Fruit fly (Drosophila melanogaster) whole organism, embryonic: Measurements from ENCODE around the gene CG8560.
A peak's percentile ranks its signal among the peaks of the same experiment; 100 is the strongest.

ENCODE experiments used
- Atf3 ChIP-seq: fragments of 200-800 bp; sonication (Bioruptor generic); optimal IDR thresholded peaks from 3 replicates; lab custom pipeline; 2016; ENCODE audit warnings: missing biosample characterization, missing genetic modification characterization
- Atf6 ChIP-seq: fragments of 200-800 bp; sonication (Bioruptor generic); IDR thresholded peaks from 2 replicates; pipeline ENCODE4 v1.3.6; 2022; ENCODE audit warnings: missing biosample characterization, missing genetic modification characterization
- Awh ChIP-seq: fragments of 200-800 bp; sonication (Bioruptor generic); IDR thresholded peaks from 2 replicates; pipeline ENCODE4, ENCODE4 v1.3.6; 2022; ENCODE audit warnings: missing biosample characterization, missing genetic modification characterization
- BEAF-32 ChIP-seq: fragments of 200-800 bp; sonication (Bioruptor generic); optimal IDR thresholded peaks from 3 replicates; lab custom pipeline; 2017; ENCODE audit warnings: missing biosample characterization, missing genetic modification characterization, mild to moderate bottlenecking, moderate library complexity, missing genetic modification reagents
- C15 ChIP-seq: fragments of 200-800 bp; sonication (Bioruptor generic); IDR thresholded peaks from 3 replicates; pipeline ENCODE4 v1.3.6; 2022; ENCODE audit warnings: missing biosample characterization, missing genetic modification characterization
- CG10366 ChIP-seq: fragments of 200-800 bp; sonication (Bioruptor generic); IDR thresholded peaks from 2 replicates; pipeline ENCODE4 v1.3.6; 2022; ENCODE audit warnings: missing biosample characterization, missing genetic modification characterization
- CG10431 ChIP-seq: fragments of 200-800 bp; sonication (Bioruptor generic); optimal IDR thresholded peaks from 3 replicates; lab custom pipeline; 2018; ENCODE audit warnings: missing biosample characterization, mild to moderate bottlenecking, missing genetic modification characterization
- CG10654 ChIP-seq: fragments of 200-800 bp; sonication (Bioruptor generic); optimal IDR thresholded peaks from 2 replicates; lab custom pipeline; 2016; ENCODE audit warnings: missing biosample characterization, missing genetic modification characterization
- CG12769 ChIP-seq: fragments of 200-800 bp; sonication (Bioruptor generic); optimal IDR thresholded peaks from 2 replicates; lab custom pipeline; 2019; ENCODE audit warnings: missing biosample characterization, mild to moderate bottlenecking, missing genetic modification characterization, moderate library complexity
- CG14050 ChIP-seq: fragments of 200-800 bp; sonication (Bioruptor generic); IDR thresholded peaks from 3 replicates; pipeline ENCODE4 v1.3.6; 2022; ENCODE audit warnings: missing biosample characterization, missing genetic modification characterization
- CG17802 ChIP-seq: fragments of 200-800 bp; sonication (Bioruptor generic); optimal IDR thresholded peaks from 2 replicates; lab custom pipeline; 2018; ENCODE audit warnings: missing biosample characterization, mild to moderate bottlenecking, missing genetic modification characterization, moderate library complexity
- CG17829 ChIP-seq: fragments of 200-800 bp; optimal IDR thresholded peaks from 2 replicates; lab custom pipeline; 2019; ENCODE audit warnings: missing biosample characterization, mild to moderate bottlenecking, missing genetic modification characterization, moderate library complexity
- CG18262 ChIP-seq: fragments of 200-800 bp; optimal IDR thresholded peaks from 3 replicates; lab custom pipeline; 2019; ENCODE audit warnings: missing biosample characterization, mild to moderate bottlenecking, missing genetic modification characterization, moderate library complexity
- CG32772 ChIP-seq: fragments of 200-800 bp; sonication (Bioruptor generic); IDR thresholded peaks from 2 replicates; pipeline ENCODE4 v1.3.6; 2022; ENCODE audit warnings: missing biosample characterization, missing genetic modification characterization
- CG6654 ChIP-seq: fragments of 200-800 bp; sonication (Bioruptor generic); optimal IDR thresholded peaks from 2 replicates; lab custom pipeline; 2017; ENCODE audit warnings: missing biosample characterization, mild to moderate bottlenecking, missing genetic modification characterization
- CG8478 ChIP-seq: fragments of >200 bp; optimal IDR thresholded peaks from 2 replicates; lab custom pipeline; 2018
- CG9797 ChIP-seq: fragments of 200-800 bp; sonication (Bioruptor generic); optimal IDR thresholded peaks from 3 replicates; lab custom pipeline; 2018; ENCODE audit warnings: missing biosample characterization, mild to moderate bottlenecking, missing genetic modification characterization
- CkIIα-i1 ChIP-seq: fragments of 200-800 bp; sonication (Bioruptor generic); IDR thresholded peaks from 2 replicates; pipeline ENCODE4 v1.3.6; 2022; ENCODE audit warnings: missing biosample characterization, missing genetic modification characterization
- Deaf1 ChIP-seq: fragments of 200-800 bp; optimal IDR thresholded peaks from 3 replicates; lab custom pipeline; 2019; ENCODE audit warnings: missing biosample characterization, mild to moderate bottlenecking, missing genetic modification characterization, moderate library complexity
- Dll ChIP-seq: fragments of 200-800 bp; sonication (Bioruptor generic); IDR thresholded peaks from 4 replicates; pipeline ENCODE4 v1.3.6; 2022; ENCODE audit warnings: missing biosample characterization, missing genetic modification characterization; ENCODE audit not compliant: partially characterized antibody
- Dp ChIP-seq: fragments of 200-800 bp; sonication (Bioruptor generic); optimal IDR thresholded peaks from 2 replicates; lab custom pipeline; 2018; ENCODE audit warnings: missing biosample characterization, mild to moderate bottlenecking, missing genetic modification characterization, moderate library complexity
- Hey ChIP-seq: fragments of 200-800 bp; sonication (Bioruptor generic); optimal IDR thresholded peaks from 3 replicates; lab custom pipeline; 2018; ENCODE audit warnings: missing biosample characterization, mild to moderate bottlenecking, missing genetic modification characterization
- Kr ChIP-seq: fragments of 200-800 bp; sonication (Bioruptor generic); optimal IDR thresholded peaks from 2 replicates; lab custom pipeline; 2017; ENCODE audit warnings: missing biosample characterization, mild to moderate bottlenecking, missing genetic modification characterization
- Lim3 ChIP-seq: fragments of 200-800 bp; sonication (Bioruptor generic); IDR thresholded peaks from 2 replicates; pipeline ENCODE4 v1.3.6; 2022; ENCODE audit warnings: missing biosample characterization, missing genetic modification characterization
- Optix ChIP-seq: fragments of 200-800 bp; sonication (Bioruptor generic); IDR thresholded peaks from 3 replicates; pipeline ENCODE4 v1.3.6; 2022; ENCODE audit warnings: missing biosample characterization, missing genetic modification characterization
- Sry-β ChIP-seq: fragments of 200-800 bp; sonication (Bioruptor generic); optimal IDR thresholded peaks from 2 replicates; lab custom pipeline; 2018; ENCODE audit warnings: missing biosample characterization, mild to moderate bottlenecking, missing genetic modification characterization, moderate library complexity
- az2 ChIP-seq: fragments of 200-800 bp; sonication (Bioruptor generic); optimal IDR thresholded peaks from 3 replicates; lab custom pipeline; 2016; ENCODE audit warnings: missing biosample characterization, missing genetic modification characterization
- bbx ChIP-seq: fragments of 200-800 bp; sonication (Bioruptor generic); IDR thresholded peaks from 2 replicates; pipeline ENCODE4 v1.3.6; 2022; ENCODE audit warnings: missing biosample characterization, missing genetic modification characterization; ENCODE audit not compliant: partially characterized antibody
- bsh ChIP-seq, 2 experiments: fragments of 200-800 bp; sonication (Bioruptor generic); optimal IDR thresholded peaks; 2 replicates each; lab custom pipeline; 2017 to 2018; ENCODE audit warnings: mild to moderate bottlenecking in 2 of 2, missing biosample characterization in 2 of 2, missing genetic modification characterization in 2 of 2, moderate library complexity in 1 of 2
- corto ChIP-seq: fragments of 200-800 bp; sonication (Bioruptor generic); optimal IDR thresholded peaks from 2 replicates; lab custom pipeline; 2016; ENCODE audit warnings: missing biosample characterization, mild to moderate bottlenecking, missing genetic modification characterization, moderate library complexity
- crc ChIP-seq: fragments of 200-800 bp; sonication (Bioruptor generic); optimal IDR thresholded peaks from 2 replicates; lab custom pipeline; 2016; ENCODE audit warnings: missing biosample characterization, missing genetic modification characterization
- disco-r ChIP-seq: fragments of 200-800 bp; sonication (Bioruptor generic); optimal IDR thresholded peaks from 2 replicates; lab custom pipeline; 2016; ENCODE audit warnings: missing biosample characterization, missing genetic modification characterization
- her ChIP-seq: fragments of 200-800 bp; sonication (Bioruptor generic); optimal IDR thresholded peaks from 2 replicates; lab custom pipeline; 2016; ENCODE audit warnings: missing biosample characterization, missing genetic modification characterization
- lola ChIP-seq, 3 experiments: fragments of >200 bp in 2 of 3; fragments of 200-800 bp in 1 of 3; sonication (Bioruptor generic) in 1 of 3; optimal IDR thresholded peaks; 2 replicates each; lab custom pipeline; 2017 to 2019; ENCODE audit warnings: missing biosample characterization in 3 of 3, missing genetic modification characterization in 3 of 3, mild to moderate bottlenecking in 1 of 3, moderate library complexity in 1 of 3
- mirr ChIP-seq: fragments of 200-800 bp; sonication (Bioruptor generic); optimal IDR thresholded peaks from 3 replicates; lab custom pipeline; 2018; ENCODE audit warnings: missing biosample characterization, mild to moderate bottlenecking, missing genetic modification characterization
- mld ChIP-seq: fragments of 200-800 bp; sonication (Bioruptor generic); IDR thresholded peaks from 3 replicates; pipeline ENCODE4 v1.3.6; 2022; ENCODE audit warnings: missing biosample characterization, missing genetic modification characterization; ENCODE audit not compliant: partially characterized antibody
- oc ChIP-seq: fragments of 200-800 bp; sonication (Bioruptor generic); optimal IDR thresholded peaks from 2 replicates; lab custom pipeline; 2018; ENCODE audit warnings: missing biosample characterization, mild to moderate bottlenecking, missing genetic modification characterization, moderate library complexity
- pfk ChIP-seq: fragments of 200-800 bp; sonication (Bioruptor generic); optimal IDR thresholded peaks from 2 replicates; lab custom pipeline; 2018; ENCODE audit warnings: missing biosample characterization, mild to moderate bottlenecking, missing genetic modification characterization, moderate library complexity
- phol ChIP-seq: fragments of 200-800 bp; sonication (Bioruptor generic); optimal IDR thresholded peaks from 3 replicates; lab custom pipeline; 2018; ENCODE audit warnings: missing biosample characterization, mild to moderate bottlenecking, missing genetic modification characterization, moderate library complexity
- sc ChIP-seq, 3 experiments: fragments of >200 bp in 2 of 3; fragments of 200-800 bp in 1 of 3; sonication (Bioruptor generic) in 1 of 3; optimal IDR thresholded peaks; 2 replicates in 2 of 3; 3 replicates in 1 of 3; lab custom pipeline; 2017; ENCODE audit warnings: mild to moderate bottlenecking in 1 of 3, missing biosample characterization in 1 of 3, missing genetic modification characterization in 1 of 3, missing genetic modification reagents in 1 of 3
- sens ChIP-seq: fragments of 200-800 bp; sonication (Bioruptor generic); peaks from one replicate; lab custom pipeline; 2016; ENCODE audit warnings: missing biosample characterization, missing genetic modification characterization
- stc ChIP-seq: fragments of 200-800 bp; sonication (Bioruptor generic); IDR thresholded peaks from 2 replicates; pipeline ENCODE4 v1.3.6; 2022; ENCODE audit warnings: missing biosample characterization, missing genetic modification characterization
- stwl ChIP-seq: fragments of 200-800 bp; sonication (Bioruptor generic); optimal IDR thresholded peaks from 3 replicates; lab custom pipeline; 2018; ENCODE audit warnings: missing biosample characterization, mild to moderate bottlenecking, missing genetic modification characterization, moderate library complexity
- tgo ChIP-seq: fragments of 200-800 bp; sonication (Bioruptor generic); IDR thresholded peaks from 3 replicates; pipeline ENCODE4 v1.3.6; 2022; ENCODE audit warnings: missing biosample characterization, missing genetic modification characterization
- tin ChIP-seq: fragments of 200-800 bp; sonication (Bioruptor generic); optimal IDR thresholded peaks from 3 replicates; lab custom pipeline; 2016; ENCODE audit warnings: missing biosample characterization, missing genetic modification characterization
- trh ChIP-seq: fragments of 200-800 bp; sonication (Bioruptor generic); optimal IDR thresholded peaks from 2 replicates; lab custom pipeline; 2016; ENCODE audit warnings: missing biosample characterization, missing genetic modification characterization
- ttk ChIP-seq: fragments of 200-800 bp; sonication (Bioruptor generic); IDR thresholded peaks from 2 replicates; pipeline ENCODE4 v2.1.2; 2022; ENCODE audit warnings: missing biosample characterization, missing genetic modification characterization
- yki ChIP-seq: fragments of >200 bp; optimal IDR thresholded peaks from 3 replicates; lab custom pipeline; 2018
- zfh1 ChIP-seq: fragments of 200-800 bp; sonication (Bioruptor generic); IDR thresholded peaks from 3 replicates; pipeline ENCODE4 v1.3.6; 2022; ENCODE audit warnings: missing biosample characterization, missing genetic modification characterization

CG8560 gene

dm6 chr3L:7361095-7361522, 42.9 kb downstream of the CG8560 start (continued):
- no peak for TF ChIP-seq CkIIα-i1
- TF ChIP-seq Awh = no peak
- peak; percentile 2 for TF ChIP-seq CG18262 (tag; lab: Kevin White, UChicago)
- TF ChIP-seq Dp (GFP tag; lab: Kevin White, UChicago) = no peak
- no peak for TF ChIP-seq sc (optimal IDR thresholded peaks at IDR 0.05; lab: Kevin White, UChicago)
- TF ChIP-seq sc (GFP tag; optimal IDR thresholded peaks at IDR 0.05; lab: Kevin White, UChicago) = no peak
- peak; percentile 51 for TF ChIP-seq CG12769 (tag; lab: Kevin White, UChicago)
- TF ChIP-seq tin = no peak
- no peak for TF ChIP-seq CG6654 (GFP tag; lab: Kevin White, UChicago)
- no peak for TF ChIP-seq Lim3 (GFP tag; lab: Robert Waterston, UW)
- no peak for TF ChIP-seq CG17802 (tag; lab: Kevin White, UChicago)
- TF ChIP-seq, all 482 proteins: peak for 87

- TF ChIP-seq mirr (GFP tag; lab: Kevin White, UChicago) (no peak), pfk (GFP tag; lab: Kevin White, UChicago) (peak; percentile 93), phol (tag; lab: Kevin White, UChicago) (peak; percentile 82), lola (GFP tag; optimal IDR thresholded peaks at IDR 0.05; lab: Kevin White, UChicago) (no peak), oc (tag; lab: Kevin White, UChicago) (no peak), stwl (tag; lab: Kevin White, UChicago) (peak; percentile 90), crc (GFP tag; lab: Kevin White, UChicago) (no peak), Atf6 (GFP tag; lab: Robert Waterston, UW) (no peak; the same call in 1 of the 2 replicates), Optix (GFP tag; lab: Robert Waterston, UW) (no peak), mld (GFP tag; lab: Robert Waterston, UW) (peak; percentile 87; the same call in 2 of the 3 replicates), CG10654 (GFP tag; lab: Kevin White, UChicago) (no peak), Kr (no peak), her (GFP tag; lab: Kevin White, UChicago) (no peak), CG10431 (no peak), Deaf1 (no peak), Dll (GFP tag; lab: Robert Waterston, UW) (peak; percentile 74), Sry-β (GFP tag; lab: Kevin White, UChicago) (peak; percentile 27), ttk (GFP tag; lab: Robert Waterston, UW) (0 out of 2 replicates have a peak, but pooled peaks have one; percentile 29), bbx (peak; percentile 97), stc (0 out of 2 replicates have a peak, but pooled peaks have one; percentile 18), CG17829 (tag; lab: Kevin White, UChicago) (peak; percentile 20), C15 (no peak), CG14050 (peak; percentile 54; the same call in 2 of the 3 replicates), tgo (GFP tag; lab: Robert Waterston, UW) (no peak; the same call in 1 of the 3 replicates), CG10366 (peak; percentile 35; the same call in 1 of the 2 replicates), CG8478 (lab: Kevin White, UChicago) (no peak), trh (GFP tag; lab: Kevin White, UChicago) (no peak), corto (no peak), yki (lab: Kevin White, UChicago) (no peak), sens (GFP tag; lab: Kevin White, UChicago) (peak; percentile 83), disco-r (GFP tag; lab: Kevin White, UChicago) (no peak), Atf3 (GFP tag; lab: Kevin White, UChicago) (no peak), BEAF-32 (GFP tag; lab: Kevin White, UChicago) (peak; percentile 84), Hey (tag; lab: Kevin White, UChicago) (no peak), zfh1 (GFP tag; lab: Robert Waterston, UW) (0 out of 3 replicates have a peak, but pooled peaks have one; percentile 40), CG9797 (GFP tag; lab: Kevin White, UChicago) (no peak), bsh (GFP tag; optimal IDR thresholded peaks at IDR 0.05; lab: Kevin White, UChicago) (peak in 1 of 2 experiments; percentile 32), CG32772 (peak; percentile 4; the same call in 1 of the 2 replicates), az2 (peak; percentile 47)
Observed at dm6 chr3L:7360324-7360852, 43.6 kb downstream of the CG8560 start, which contains the start of gene Sec63. Sec63 (plus strand) TSS chr3L:7360561.
